Fruit fly (Drosophila melanogaster): ENCODE data around the gene Gagr.
A peak's percentile ranks its signal among the peaks of the same experiment; 100 is the strongest.

The Gagr gene

DNA sequence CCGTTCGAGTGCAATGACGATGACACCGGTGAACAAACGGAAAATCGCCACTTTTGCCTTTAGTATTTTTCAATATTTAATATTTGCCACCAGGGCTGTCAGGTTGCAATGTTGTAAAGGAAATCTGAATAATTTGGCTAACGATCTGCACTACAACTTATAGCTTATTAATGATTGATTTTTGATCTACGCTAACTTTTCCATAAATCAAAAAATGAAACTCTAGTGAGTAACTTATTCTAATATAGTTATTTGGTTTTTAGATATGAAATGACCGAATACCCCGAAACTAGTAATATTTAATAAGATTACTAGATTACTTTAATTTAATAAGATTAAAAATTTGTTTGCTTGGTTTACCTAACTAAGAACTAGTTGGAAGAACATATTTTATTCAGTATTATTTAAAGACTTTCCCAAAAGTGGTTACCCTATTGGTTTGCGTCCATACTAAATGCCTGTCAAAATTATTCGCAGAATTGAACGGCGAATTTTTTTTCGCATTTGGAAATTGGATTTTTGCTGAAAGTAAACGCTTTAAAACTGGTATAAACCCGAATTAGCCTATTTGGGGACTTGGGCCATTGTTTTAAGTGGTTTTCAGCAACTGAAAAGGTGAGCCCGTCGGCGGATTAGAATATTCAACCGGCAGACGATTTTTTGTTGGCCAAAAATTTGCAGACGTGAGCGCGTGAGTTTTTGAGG, 8.4 kb upstream of the Gagr start, which contains the start of the genes Agpat3 and RAF2 (continued):
- TF ChIP-seq Fer2 (tag; optimal IDR thresholded peaks at IDR 0.05) (no peak), CG10979 (tag; optimal IDR thresholded peaks at IDR 0.05) (peak; percentile 8), HmgZ (tag; optimal IDR thresholded peaks at IDR 0.05) (no peak), gem (tag; optimal IDR thresholded peaks at IDR 0.05) (peak; percentile 73), TFAM (GFP tag; optimal IDR thresholded peaks at IDR 0.05) (no peak), CG10147 (GFP tag; optimal IDR thresholded peaks at IDR 0.05) (no peak), ro (GFP tag; IDR thresholded peaks at IDR 0.05) (no peak), CG9797 (GFP tag; optimal IDR thresholded peaks at IDR 0.05) (peak; percentile 72), CG30403 (GFP tag; optimal IDR thresholded peaks at IDR 0.05) (peak; percentile 66), CG4328 (GFP tag; optimal IDR thresholded peaks at IDR 0.05) (no peak), pnt (GFP tag; optimal IDR thresholded peaks at IDR 0.05) (no peak), pan (optimal IDR thresholded peaks at IDR 0.05) (no peak), pan (GFP tag; optimal IDR thresholded peaks at IDR 0.05 in 1 of 2, IDR thresholded peaks at IDR 0.05 in 1 of 2) (peak in 1 of 2 experiments; percentile 5), Doc3 (GFP tag; IDR thresholded peaks at IDR 0.05; ENCODE audit: partially characterized antibody) (no peak), Camta (GFP tag; optimal IDR thresholded peaks at IDR 0.05) (peak; percentile 6), CG1792 (GFP tag; optimal IDR thresholded peaks at IDR 0.05) (no peak), NK7.1 (GFP tag; optimal IDR thresholded peaks at IDR 0.05) (no peak), E2f1 (GFP tag; IDR thresholded peaks at IDR 0.05) (peak; percentile 52), Dip3 (GFP tag; optimal IDR thresholded peaks at IDR 0.05) (no peak), CG9727 (GFP tag; optimal IDR thresholded peaks at IDR 0.05) (peak; percentile 41), CG9932 (GFP tag; IDR thresholded peaks at IDR 0.05) (peak; percentile 64), CG4730 (GFP tag; IDR thresholded peaks at IDR 0.05) (peak; percentile 11; the same call in 1 of the 2 replicates), jing (GFP tag; optimal IDR thresholded peaks at IDR 0.05) (no peak), al (GFP tag; IDR thresholded peaks at IDR 0.05) (peak; percentile 42), Six4 (GFP tag; optimal IDR thresholded peaks at IDR 0.05) (peak; percentile 21), klu (GFP tag; IDR thresholded peaks at IDR 0.05) (peak; percentile 30; the same call in 1 of the 2 replicates), caup (GFP tag; optimal IDR thresholded peaks at IDR 0.05; ENCODE audit: severe bottlenecking) (no peak), Ets65A (GFP tag) (peak; percentile 85), CG11695 (GFP tag; IDR thresholded peaks at IDR 0.05) (peak; percentile 53; the same call in 1 of the 3 replicates), Sox102F (GFP tag; optimal IDR thresholded peaks at IDR 0.05) (peak; percentile 46), CG18764 (GFP tag; optimal IDR thresholded peaks at IDR 0.05) (peak; percentile 6), dysf (GFP tag; IDR thresholded peaks at IDR 0.05) (peak; percentile 56; the same call in 1 of the 3 replicates), CG4424 (GFP tag; optimal IDR thresholded peaks at IDR 0.05) (peak; percentile 28), CG17359 (tag; optimal IDR thresholded peaks at IDR 0.05) (peak; percentile 35), CHES-1-like (GFP tag; optimal IDR thresholded peaks at IDR 0.05) (peak; percentile 20), maf-S (GFP tag; optimal IDR thresholded peaks at IDR 0.05) (no peak), CG34224 (GFP tag; IDR thresholded peaks at IDR 0.05; ENCODE audit: partially characterized antibody) (no peak), CG9215 (GFP tag; IDR thresholded peaks at IDR 0.05) (peak; percentile 62), nau (GFP tag; optimal IDR thresholded peaks at IDR 0.05) (no peak), CG5180 (GFP tag; optimal IDR thresholded peaks at IDR 0.05) (no peak), Meics (GFP tag; optimal IDR thresholded peaks at IDR 0.05) (no peak), grau (tag; optimal IDR thresholded peaks at IDR 0.05) (peak; percentile 54), PHDP (tag; optimal IDR thresholded peaks at IDR 0.05) (peak; percentile 40), abd-A (tag; optimal IDR thresholded peaks at IDR 0.05) (no peak), Asciz (GFP tag; optimal IDR thresholded peaks at IDR 0.05) (no peak), dmrt11E (tag; optimal IDR thresholded peaks at IDR 0.05) (peak; percentile 39), D (optimal IDR thresholded peaks at IDR 0.05) (no peak), D (GFP tag; optimal IDR thresholded peaks at IDR 0.05) (no peak), Blimp-1 (GFP tag; optimal IDR thresholded peaks at IDR 0.05) (peak; percentile 25), HLH3B (GFP tag; IDR thresholded peaks at IDR 0.05) (peak; percentile 31; the same call in 1 of the 2 replicates)

All from whole organism, embryonic.